Worm (Caenorhabditis elegans): ENCODE data around the gene pph-2.

pph-2 gene

DNA sequence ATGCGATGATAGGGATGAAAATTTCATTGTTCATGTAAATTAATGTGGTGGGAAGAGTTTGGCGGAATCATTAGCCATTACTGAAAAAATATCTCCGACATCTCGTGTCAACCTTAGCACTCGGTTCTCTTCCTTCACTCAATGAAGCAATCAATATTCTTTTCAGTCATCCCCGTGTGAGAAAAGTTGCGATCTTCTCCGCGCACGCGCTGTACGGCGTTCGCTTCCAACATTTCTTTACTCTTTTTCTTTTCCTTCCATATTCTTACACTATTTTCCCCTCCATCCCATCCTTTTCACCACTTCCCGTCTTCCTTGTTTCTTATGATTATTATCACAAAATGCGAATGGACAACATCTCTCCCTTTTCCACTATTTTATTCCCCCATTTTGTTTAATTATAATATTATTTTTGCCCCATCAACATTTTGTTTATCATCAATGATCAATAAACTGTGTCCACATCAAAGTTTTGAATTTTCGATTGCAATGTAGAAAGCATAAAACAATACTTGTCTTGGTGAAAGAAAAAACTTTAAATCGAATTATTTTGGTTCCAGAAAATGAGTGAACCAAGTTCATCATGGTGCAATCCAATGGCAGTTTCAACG, 17.5 kb downstream of the pph-2 start, which contains the start of gene mob-1 (continued):
- TF ChIP-seq tbx-9 (tag; optimal IDR thresholded peaks at IDR 0.05; ENCODE audit: borderline replicate concordance) (no peak), hlh-26 (GFP tag; conservative IDR thresholded peaks at IDR 0.05) (no peak), dox-1 (GFP tag; IDR thresholded peaks at IDR 0.05) (peak; percentile 28; the same call in 1 of the 2 replicates), rpc-1 (optimal IDR thresholded peaks at IDR 0.05) (no peak), rpc-1 (tag; optimal IDR thresholded peaks at IDR 0.05) (no peak), aptf-3 (GFP tag; IDR thresholded peaks at IDR 0.05) (0 out of 2 replicates have a peak, but pooled peaks have one; percentile 8), aptf-2 (GFP tag; conservative IDR thresholded peaks at IDR 0.05) (no peak), T07F8.4 (tag; optimal IDR thresholded peaks at IDR 0.05) (no peak), tlf-1 (GFP tag; optimal IDR thresholded peaks at IDR 0.05) (no peak), ceh-79 (tag; optimal IDR thresholded peaks at IDR 0.05) (no peak), nfya-1 (tag; optimal IDR thresholded peaks at IDR 0.05; ENCODE audit: borderline replicate concordance, insufficient read depth) (no peak), F33H1.4 (GFP tag; IDR thresholded peaks at IDR 0.05) (no peak; the same call in 1 of the 2 replicates), xnd-1 (tag; optimal IDR thresholded peaks at IDR 0.05) (no peak), lag-1 (GFP tag; IDR thresholded peaks at IDR 0.05) (no peak), attf-6 (GFP tag; IDR thresholded peaks at IDR 0.05) (peak; percentile 59; the same call in 1 of the 2 replicates), let-607 (tag; optimal IDR thresholded peaks at IDR 0.05) (no peak), lir-1 (GFP tag; conservative IDR thresholded peaks at IDR 0.05) (no peak), ZK185.1 (tag; optimal IDR thresholded peaks at IDR 0.05; ENCODE audit: poor library complexity, severe bottlenecking) (no peak), F10E7.11 (tag; optimal IDR thresholded peaks at IDR 0.05) (no peak), zim-3 (tag; optimal IDR thresholded peaks at IDR 0.05) (no peak), F37B4.10 (GFP tag; IDR thresholded peaks at IDR 0.05) (no peak), ekl-4 (GFP tag; IDR thresholded peaks at IDR 0.05) (no peak), mxl-1 (tag; optimal IDR thresholded peaks at IDR 0.05) (no peak), pbrm-1 (GFP tag; IDR thresholded peaks at IDR 0.05) (0 out of 2 replicates have a peak, but pooled peaks have one; percentile 43)

DNA sequence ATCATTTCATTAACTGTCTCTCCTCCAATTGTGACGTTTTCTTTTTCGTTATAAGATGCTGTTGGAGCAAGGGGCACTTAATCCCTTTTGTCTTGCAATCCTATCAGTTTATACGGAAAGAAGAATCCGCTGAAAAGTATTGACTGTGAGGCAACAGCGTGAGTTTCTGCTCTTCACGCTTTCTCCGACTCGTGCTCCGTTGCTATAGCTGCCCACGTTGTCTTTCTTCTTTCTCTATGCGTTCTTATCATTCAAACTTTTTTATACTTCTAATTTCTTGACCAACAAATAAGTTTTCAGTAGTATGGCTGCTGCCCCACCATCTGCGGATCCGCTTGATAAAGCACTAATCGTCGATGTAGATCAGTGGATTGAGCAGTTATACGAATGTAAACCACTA, 19.4 kb downstream of the pph-2 start, which contains the start of gene let-92:
let-92 (plus strand) TSS at position 301 of the 400 bp plus-strand sequence.
- TF ChIP-seq let-607 (tag; optimal IDR thresholded peaks at IDR 0.05): no peak
- no peak for TF ChIP-seq F10E7.11 (tag; optimal IDR thresholded peaks at IDR 0.05)
- no peak for TF ChIP-seq ztf-18 (tag; optimal IDR thresholded peaks at IDR 0.05)
- TF ChIP-seq dpff-1 (tag; optimal IDR thresholded peaks at IDR 0.05): no peak
- TF ChIP-seq aptf-3 (GFP tag; IDR thresholded peaks at IDR 0.05): no peak
- TF ChIP-seq Y53F4B.3 (GFP tag; IDR thresholded peaks at IDR 0.05): no peak
- no peak for TF ChIP-seq ceh-58 (GFP tag; IDR thresholded peaks at IDR 0.05)

DNA sequence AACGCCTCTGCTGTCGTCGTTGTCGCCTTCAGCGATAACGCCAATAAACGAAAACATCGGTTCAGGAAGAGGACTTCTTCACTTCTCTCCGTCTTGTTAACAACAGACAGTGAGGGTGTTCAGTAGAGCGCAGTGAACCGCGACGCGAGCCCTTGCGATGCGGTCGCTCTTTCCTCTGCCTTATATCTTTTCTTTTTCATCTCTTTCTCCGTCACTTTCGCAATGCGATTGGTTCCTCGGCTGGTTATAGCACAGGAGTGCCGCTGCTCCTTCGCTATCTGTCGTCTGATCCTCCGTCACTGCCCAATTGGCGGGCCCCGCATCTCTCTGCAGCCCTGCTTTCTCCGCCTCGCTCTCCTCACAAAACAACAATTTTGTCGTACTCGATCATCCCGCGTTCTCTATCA, 20.4 kb downstream of the pph-2 start:
- TF ChIP-seq zim-3 (tag; optimal IDR thresholded peaks at IDR 0.05) (peak; percentile 56), Y53F4B.3 (GFP tag; IDR thresholded peaks at IDR 0.05) (no peak), D2030.7 (GFP tag; IDR thresholded peaks at IDR 0.05) (no peak), pbrm-1 (GFP tag; IDR thresholded peaks at IDR 0.05) (0 out of 2 replicates have a peak, but pooled peaks have one; percentile 5), ztf-22 (GFP tag; optimal IDR thresholded peaks at IDR 0.05) (no peak), zfh-2 (GFP tag; conservative IDR thresholded peaks at IDR 0.05) (peak; percentile 99), K11D2.4 (GFP tag; IDR thresholded peaks at IDR 0.05) (peak; percentile 53), atf-7 (tag; optimal IDR thresholded peaks at IDR 0.05) (peak; percentile 29), dox-1 (GFP tag; IDR thresholded peaks at IDR 0.05) (peak; percentile 85), hrde-1 (tag; optimal IDR thresholded peaks at IDR 0.05; ENCODE audit: borderline replicate concordance) (no peak), lir-1 (GFP tag; conservative IDR thresholded peaks at IDR 0.05) (no peak; the same call in 1 of the 2 replicates), ekl-4 (GFP tag; IDR thresholded peaks at IDR 0.05) (no peak), ztf-6 (GFP tag; IDR thresholded peaks at IDR 0.05) (no peak), nhr-120 (GFP tag; IDR thresholded peaks at IDR 0.05) (no peak), lin-26 (GFP tag; IDR thresholded peaks at IDR 0.05) (no peak), B0019.2 (GFP tag; conservative IDR thresholded peaks at IDR 0.05) (no peak), ceh-27 (GFP tag; optimal IDR thresholded peaks at IDR 0.05) (peak; percentile 82), mes-4 (tag; optimal IDR thresholded peaks at IDR 0.05) (no peak), cebp-2 (GFP tag; IDR thresholded peaks at IDR 0.05) (no peak), nhr-90 (tag; optimal IDR thresholded peaks at IDR 0.05) (no peak), hmg-20 (GFP tag; IDR thresholded peaks at IDR 0.05) (0 out of 2 replicates have a peak, but pooled peaks have one; percentile 20), snpc-3.4 (tag; optimal IDR thresholded peaks at IDR 0.05) (peak; percentile 17), F23B12.7 (tag; optimal IDR thresholded peaks at IDR 0.05; ENCODE audit: insufficient read depth) (no peak)
